Fruit fly (Drosophila melanogaster): ENCODE measurements around the gene CG2975.
A peak's percentile ranks its signal among the peaks of the same experiment; 100 is the strongest.

Gene CG2975

dm6 chr2L:2810831-2811230 lies 29.1 kb upstream of the CG2975 start:
- TF ChIP-seq CG1024 (GFP tag; IDR thresholded peaks at IDR 0.05), result no peak
- no peak for TF ChIP-seq CG7271 (tag; optimal IDR thresholded peaks at IDR 0.05)
- TF ChIP-seq kni (GFP tag; optimal IDR thresholded peaks at IDR 0.05), result no peak
- TF ChIP-seq ro (GFP tag; IDR thresholded peaks at IDR 0.05), result no peak
- no peak for TF ChIP-seq jumu (GFP tag; optimal IDR thresholded peaks at IDR 0.05)
- TF ChIP-seq p53 (GFP tag; optimal IDR thresholded peaks at IDR 0.05), result no peak
- no peak for TF ChIP-seq oc (tag; optimal IDR thresholded peaks at IDR 0.05)
- TF ChIP-seq CG4730 (GFP tag; IDR thresholded peaks at IDR 0.05), result no peak
- TF ChIP-seq cas (GFP tag; IDR thresholded peaks at IDR 0.05), result no peak

dm6 chr2L:2812137-2812536 lies 27.8 kb upstream of the CG2975 start, which contains the start of gene CG2964:
TSS of gene CG2964 (plus strand) at chr2L:2812437.
- TF ChIP-seq CG2875 (GFP tag; optimal IDR thresholded peaks at IDR 0.05) (no peak), Antp (GFP tag; optimal IDR thresholded peaks at IDR 0.05) (no peak), Mad (GFP tag; optimal IDR thresholded peaks at IDR 0.05) (no peak), Blimp-1 (GFP tag; optimal IDR thresholded peaks at IDR 0.05) (no peak), E2f1 (GFP tag; IDR thresholded peaks at IDR 0.05) (no peak), unpg (GFP tag; optimal IDR thresholded peaks at IDR 0.05) (no peak), Xrp1 (GFP tag; IDR thresholded peaks at IDR 0.05) (no peak), CG11456 (GFP tag; IDR thresholded peaks at IDR 0.05) (no peak), oc (tag; optimal IDR thresholded peaks at IDR 0.05) (no peak), bsh (GFP tag; optimal IDR thresholded peaks at IDR 0.05) (no peak), CG11085 (GFP tag; IDR thresholded peaks at IDR 0.05) (no peak), CG17912 (GFP tag; optimal IDR thresholded peaks at IDR 0.05) (no peak), Myb (GFP tag; optimal IDR thresholded peaks at IDR 0.05) (no peak), CG32772 (GFP tag; IDR thresholded peaks at IDR 0.05) (no peak), sqz (GFP tag; optimal IDR thresholded peaks at IDR 0.05) (no peak), Atf3 (GFP tag; optimal IDR thresholded peaks at IDR 0.05) (no peak), kay (GFP tag; optimal IDR thresholded peaks at IDR 0.05) (no peak), CG7271 (tag; optimal IDR thresholded peaks at IDR 0.05) (no peak), nerfin-1 (tag; optimal IDR thresholded peaks at IDR 0.05) (no peak), CG10366 (GFP tag; IDR thresholded peaks at IDR 0.05) (no peak)

dm6 chr2L:2815673-2816072 lies 24.3 kb upstream of the CG2975 start, which contains the start of gene G6P:
TSS of gene G6P (minus strand) at chr2L:2815760.
- TF ChIP-seq seq (GFP tag; IDR thresholded peaks at IDR 0.05), result peak; percentile 42; the same call in 1 of the 2 replicates
- TF ChIP-seq CG31365 (tag; optimal IDR thresholded peaks at IDR 0.05), result peak; percentile 94
- peak in 1 of 2 experiments; percentile 70 for TF ChIP-seq crp (GFP tag; optimal IDR thresholded peaks at IDR 0.05)
- no peak for TF ChIP-seq CG18011 (GFP tag; optimal IDR thresholded peaks at IDR 0.05)
- TF ChIP-seq E2f2 (GFP tag; IDR thresholded peaks at IDR 0.05), result peak; percentile 75
- peak; percentile 100 for TF ChIP-seq ewg (GFP tag; optimal IDR thresholded peaks at IDR 0.05)
- TF ChIP-seq pzg (GFP tag; optimal IDR thresholded peaks at IDR 0.05), result peak; percentile 15
- TF ChIP-seq CG7839 (tag; optimal IDR thresholded peaks at IDR 0.05), result no peak
- TF ChIP-seq gcm (GFP tag; optimal IDR thresholded peaks at IDR 0.05), result no peak
- peak; percentile 70 for TF ChIP-seq Dp (GFP tag; optimal IDR thresholded peaks at IDR 0.05)

dm6 chr2L:2825406-2825805 lies 14.5 kb upstream of the CG2975 start, which contains the start of gene CG3123:
TSS of gene CG3123 (minus strand) at chr2L:2825506.
- TF ChIP-seq B-H2 (GFP tag; optimal IDR thresholded peaks at IDR 0.05) (no peak), Blimp-1 (GFP tag; optimal IDR thresholded peaks at IDR 0.05) (peak; percentile 1)

Data from whole organism, embryonic.